Fruit fly (Drosophila melanogaster) Kc167 (cell line): ENCODE results near the gene CG15155.

Source experiments
- h ChIP-seq: fragments of >200 bp; optimal IDR thresholded peaks from 3 replicates; lab custom pipeline; 2018; ENCODE audit warnings: missing external identifiers
- ttk ChIP-seq: sonication (Bioruptor generic); optimal IDR thresholded peaks from 2 replicates; lab custom pipeline; 2017; ENCODE audit warnings: missing external identifiers

- TF ChIP-seq ttk (lab: Kevin White, UChicago): no peak
- TF ChIP-seq h (lab: Kevin White, UChicago): no peak
Measured at dm6 chr2L:18134615-18135014, 20.0 kb upstream of the CG15155 start.
